Worm (Caenorhabditis elegans) whole organism, L4 larva: ENCODE results near the gene C01B10.3.

Experiments
- F37D6.2 ChIP-seq: sonication (generic microtip); optimal IDR thresholded peaks from 2 replicates; lab custom pipeline; 2016; ENCODE audit warnings: mild to moderate bottlenecking, missing genetic modification characterization, missing compliant biosample characterization
- F49E8.2 ChIP-seq: sonication (generic microtip); optimal IDR thresholded peaks from 2 replicates; lab custom pipeline; 2016; ENCODE audit warnings: missing compliant biosample characterization, mild to moderate bottlenecking, missing genetic modification characterization, borderline replicate concordance
- T20F7.1 ChIP-seq: fragments of 200-800 bp; sonication (Bioruptor generic); optimal IDR thresholded peaks from 2 replicates; lab custom pipeline; 2018; ENCODE audit warnings: mild to moderate bottlenecking, missing genetic modification characterization, missing compliant biosample characterization
- T26A8.4 ChIP-seq: fragments of 200-800 bp; sonication (Bioruptor generic); IDR thresholded peaks from 2 replicates; pipeline ENCODE4 v1.3.6; 2022; ENCODE audit warnings: missing genetic modification characterization, missing compliant biosample characterization
- aha-1 ChIP-seq: fragments of 150-350 bp; peaks from one replicate; lab custom pipeline; 2014; ENCODE audit warnings: missing biosample characterization, missing genetic modification characterization
- aly-2 ChIP-seq: sonication (generic microtip); optimal IDR thresholded peaks from 2 replicates; lab custom pipeline; 2018; ENCODE audit warnings: missing biosample characterization, missing genetic modification characterization
- ama-1 ChIP-seq: fragments of 150-350 bp; optimal IDR thresholded peaks from 2 replicates; lab custom pipeline; 2014; ENCODE audit warnings: inconsistent platforms, mixed read lengths
- attf-4 ChIP-seq: sonication (generic microtip); optimal IDR thresholded peaks from 3 replicates; lab custom pipeline; 2017; ENCODE audit warnings: missing biosample characterization, missing genetic modification characterization
- ceh-32 ChIP-seq: sonication (generic microtip); optimal IDR thresholded peaks from 2 replicates; lab custom pipeline; 2016; ENCODE audit warnings: mild to moderate bottlenecking, missing genetic modification characterization, missing compliant biosample characterization; ENCODE audit not compliant: poor library complexity
- cey-2 ChIP-seq: sonication (generic microtip); optimal IDR thresholded peaks from 3 replicates; lab custom pipeline; 2017; ENCODE audit warnings: missing genetic modification characterization, mild to moderate bottlenecking, missing compliant biosample characterization, antibody characterized with exemption, borderline replicate concordance; ENCODE audit not compliant: insufficient read depth
- daf-16 ChIP-seq, 3 experiments: sonication (generic microtip); optimal IDR thresholded peaks; 2 replicates each; lab custom pipeline; 2016 to 2017; ENCODE audit warnings: missing genetic modification characterization in 3 of 3, missing genetic modification reagents in 3 of 3, mild to moderate bottlenecking in 2 of 3, missing compliant biosample characterization in 2 of 3, missing biosample characterization in 1 of 3, moderate library complexity in 1 of 3
- daf-19 ChIP-seq: fragments of 200-800 bp; sonication (Bioruptor generic); conservative IDR thresholded peaks from 2 replicates; pipeline ENCODE4 v1.3.6; 2022; ENCODE audit warnings: missing genetic modification characterization, missing compliant biosample characterization
- daf-8 ChIP-seq: fragments of 200-800 bp; sonication (Bioruptor generic); IDR thresholded peaks from 2 replicates; pipeline ENCODE4 v1.3.6; 2022; ENCODE audit warnings: missing genetic modification characterization, missing compliant biosample characterization
- duxl-1 ChIP-seq: sonication (generic microtip); optimal IDR thresholded peaks from 2 replicates; lab custom pipeline; 2016; ENCODE audit warnings: mild to moderate bottlenecking, missing genetic modification characterization, moderate library complexity, missing compliant biosample characterization; ENCODE audit not compliant: poor library complexity
- dve-1 ChIP-seq: sonication (generic microtip); optimal IDR thresholded peaks from 2 replicates; lab custom pipeline; 2017; ENCODE audit warnings: antibody characterized with exemption, mild to moderate bottlenecking, missing genetic modification characterization, missing compliant biosample characterization; ENCODE audit not compliant: insufficient read depth
- fos-1 ChIP-seq: fragments of 150-350 bp; optimal IDR thresholded peaks from 2 replicates; lab custom pipeline; 2014; ENCODE audit warnings: missing biosample characterization, missing genetic modification characterization
- gei-8 ChIP-seq: fragments of 200-800 bp; sonication (Bioruptor generic); optimal IDR thresholded peaks from 2 replicates; lab custom pipeline; 2018; ENCODE audit warnings: mild to moderate bottlenecking, missing genetic modification characterization, missing compliant biosample characterization
- hif-1 ChIP-seq, 2 experiments: sonication (generic microtip); optimal IDR thresholded peaks; 2 replicates each; lab custom pipeline; 2016 to 2017; ENCODE audit warnings: missing compliant biosample characterization in 2 of 2, missing genetic modification characterization in 2 of 2, missing genetic modification reagents in 2 of 2, missing genotype in 2 of 2, mild to moderate bottlenecking in 1 of 2
- hlh-11 ChIP-seq: fragments of 200-800 bp; sonication (Bioruptor generic); optimal IDR thresholded peaks from 2 replicates; lab custom pipeline; 2018; ENCODE audit warnings: mild to moderate bottlenecking, missing genetic modification characterization, missing compliant biosample characterization
- hlh-30 ChIP-seq: sonication (generic microtip); optimal IDR thresholded peaks from 2 replicates; lab custom pipeline; 2017; ENCODE audit warnings: antibody characterized with exemption, mild to moderate bottlenecking, missing genetic modification characterization, missing compliant biosample characterization; ENCODE audit not compliant: insufficient read depth
- lin-13 ChIP-seq: fragments of 150-350 bp; optimal IDR thresholded peaks from 2 replicates; lab custom pipeline; 2014; ENCODE audit warnings: missing biosample characterization, missing genetic modification reagents, missing genetic modification characterization
- lin-39 ChIP-seq: fragments of 150-350 bp; optimal IDR thresholded peaks from 2 replicates; lab custom pipeline; 2014; ENCODE audit warnings: missing biosample characterization, missing genetic modification reagents, missing genetic modification characterization
- mxl-2 ChIP-seq: fragments of 200-800 bp; sonication (Bioruptor generic); conservative IDR thresholded peaks from 2 replicates; pipeline ENCODE4 v1.3.6; 2022; ENCODE audit warnings: missing genetic modification reagents, missing genetic modification characterization, missing compliant biosample characterization
- nhr-102 ChIP-seq: sonication (generic microtip); optimal IDR thresholded peaks from 2 replicates; lab custom pipeline; 2016; ENCODE audit warnings: mild to moderate bottlenecking, missing genetic modification characterization, moderate library complexity, missing compliant biosample characterization
- nhr-11 ChIP-seq: fragments of 150-350 bp; optimal IDR thresholded peaks from 2 replicates; lab custom pipeline; 2014; ENCODE audit warnings: missing biosample characterization, missing genetic modification characterization
- nhr-237 ChIP-seq: sonication (generic microtip); optimal IDR thresholded peaks from 2 replicates; lab custom pipeline; 2017; ENCODE audit warnings: missing biosample characterization, missing genetic modification characterization
- nhr-28 ChIP-seq: fragments of 150-350 bp; optimal IDR thresholded peaks from 2 replicates; lab custom pipeline; 2014; ENCODE audit warnings: missing biosample characterization, missing genetic modification characterization
- nhr-41 ChIP-seq: fragments of 200-800 bp; sonication (Bioruptor generic); IDR thresholded peaks from 2 replicates; pipeline ENCODE4 v1.3.6; 2022; ENCODE audit warnings: missing genetic modification reagents, missing genetic modification characterization, missing compliant biosample characterization
- nhr-42 ChIP-seq: fragments of 200-800 bp; sonication (Bioruptor generic); IDR thresholded peaks from 2 replicates; pipeline ENCODE4 v1.3.6; 2022; ENCODE audit warnings: missing genetic modification characterization, missing compliant biosample characterization
- nhr-6 ChIP-seq: fragments of 150-350 bp; optimal IDR thresholded peaks from 2 replicates; lab custom pipeline; 2014; ENCODE audit warnings: missing biosample characterization, missing genetic modification characterization
- pha-4 ChIP-seq, 2 experiments: fragments of 150-350 bp in 1 of 2; fragments of 200-800 bp in 1 of 2; sonication (Bioruptor generic) in 1 of 2; IDR thresholded peaks in 1 of 2; optimal IDR thresholded peaks in 1 of 2; 2 replicates each; pipeline versions ENCODE4 v1.3.6 to Lab custom; 2014 to 2022; ENCODE audit warnings: missing genetic modification characterization in 2 of 2, missing genetic modification reagents in 2 of 2, missing biosample characterization in 1 of 2, missing compliant biosample characterization in 1 of 2
- php-3 ChIP-seq: fragments of 200-800 bp; sonication (Bioruptor generic); IDR thresholded peaks from 2 replicates; pipeline ENCODE4 v1.3.6; 2022; ENCODE audit warnings: missing genetic modification reagents, missing genetic modification characterization, missing compliant biosample characterization
- pqm-1 ChIP-seq: sonication (generic microtip); optimal IDR thresholded peaks from 2 replicates; lab custom pipeline; 2017; ENCODE audit warnings: missing biosample characterization, missing genetic modification characterization
- sdz-12 ChIP-seq: fragments of 200-800 bp; sonication (Bioruptor generic); optimal IDR thresholded peaks from 2 replicates; lab custom pipeline; 2018; ENCODE audit warnings: mild to moderate bottlenecking, missing genetic modification characterization, missing compliant biosample characterization
- spr-3 ChIP-seq: fragments of 200-800 bp; sonication (Bioruptor generic); optimal IDR thresholded peaks from 2 replicates; lab custom pipeline; 2018; ENCODE audit warnings: mild to moderate bottlenecking, missing genetic modification characterization, missing compliant biosample characterization
- tag-97 ChIP-seq: fragments of 200-800 bp; sonication (Bioruptor generic); IDR thresholded peaks from 2 replicates; pipeline ENCODE4 v1.3.6; 2022; ENCODE audit warnings: missing genetic modification characterization, missing compliant biosample characterization
- unc-39 ChIP-seq: sonication (generic microtip); optimal IDR thresholded peaks from 2 replicates; lab custom pipeline; 2017; ENCODE audit warnings: missing biosample characterization, missing genetic modification characterization
- unc-62 ChIP-seq, 3 experiments: fragments of 150-350 bp in 1 of 3; sonication (generic microtip); optimal IDR thresholded peaks in 2 of 3; peaks in 1 of 3; 1 replicate in 1 of 3; 2 replicates in 2 of 3; lab custom pipeline; 2014 to 2017; ENCODE audit warnings: missing biosample characterization in 3 of 3, missing genetic modification characterization in 3 of 3, missing genetic modification reagents in 3 of 3, missing genotype in 1 of 3

C01B10.3 gene

DNA sequence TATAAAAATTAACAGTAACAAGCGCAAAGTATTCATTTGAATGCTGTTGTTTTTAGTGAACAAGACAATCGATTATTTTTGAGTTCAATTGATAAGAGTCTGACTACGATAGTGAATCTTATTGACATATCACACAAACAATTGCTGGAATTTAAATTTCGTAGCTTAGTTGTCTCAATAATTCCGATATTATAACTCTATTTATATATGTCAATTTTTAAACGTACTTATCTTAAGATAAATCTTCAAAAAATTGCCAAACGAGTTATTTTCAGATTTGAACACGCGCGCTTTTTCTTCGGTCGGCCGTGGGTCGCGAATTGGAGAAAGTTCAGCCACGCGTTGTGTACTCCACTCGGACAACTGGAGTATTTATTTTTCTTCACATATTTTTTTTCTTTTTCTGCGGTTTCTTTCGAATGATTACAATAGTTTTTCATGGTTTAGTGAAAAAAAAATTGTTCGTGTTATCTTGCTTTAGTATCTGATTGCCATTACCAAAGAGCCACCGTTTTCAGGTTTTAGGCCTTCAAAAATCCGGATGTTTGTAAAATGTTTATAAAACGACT is 10.6 kb upstream of the C01B10.3 start, which contains the start of the genes cest-5.1 and C01B10.9 (continued):
- TF ChIP-seq cey-2 (no peak), duxl-1 (tag; lab: Kevin White, UChicago) (peak; percentile 41), nhr-11 (tag; lab: Kevin White, UChicago) (no peak), php-3 (no peak), nhr-41 (no peak), dve-1 (tag; lab: Kevin White, UChicago) (peak; percentile 49), unc-39 (tag; lab: Kevin White, UChicago) (no peak), spr-3 (GFP tag; lab: Kevin White, UChicago) (no peak), attf-4 (tag; lab: Kevin White, UChicago) (no peak), daf-8 (no peak), lin-39 (tag; lab: Kevin White, UChicago) (no peak), tag-97 (GFP tag; lab: Robert Waterston, UW) (no peak), pha-4 (GFP tag; IDR thresholded peaks at IDR 0.05; lab: Robert Waterston, UW) (no peak), pha-4 (tag; optimal IDR thresholded peaks at IDR 0.05; lab: Kevin White, UChicago) (no peak), mxl-2 (GFP tag; lab: Robert Waterston, UW) (no peak), hlh-11 (tag; lab: Kevin White, UChicago) (no peak), ama-1 (no peak), aly-2 (no peak), sdz-12 (GFP tag; lab: Kevin White, UChicago) (no peak), nhr-6 (tag; lab: Kevin White, UChicago) (no peak), fos-1 (no peak), nhr-42 (GFP tag; lab: Robert Waterston, UW) (no peak), gei-8 (GFP tag; lab: Kevin White, UChicago) (no peak), hif-1 (tag; optimal IDR thresholded peaks at IDR 0.05; lab: Kevin White, UChicago) (peak in 1 of 2 experiments; percentile 90), T20F7.1 (peak; percentile 15)

DNA sequence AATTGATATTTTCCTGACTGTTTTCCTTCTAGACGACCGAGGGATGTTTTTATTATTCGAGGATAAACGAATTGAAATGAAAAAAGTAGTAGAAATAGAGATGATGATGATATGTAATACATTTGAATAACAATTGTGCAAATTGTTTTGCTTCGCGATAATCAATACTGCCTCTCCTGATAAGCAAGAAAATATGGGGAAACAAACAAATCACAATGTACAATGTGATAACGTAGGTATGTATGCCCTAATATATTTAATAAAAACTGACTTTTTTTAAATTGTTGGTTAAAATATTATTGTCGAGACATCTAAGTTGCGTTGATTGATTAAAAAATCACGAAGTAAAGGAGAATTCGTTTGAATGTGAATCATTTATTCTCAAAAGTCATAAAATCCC is 6.6 kb upstream of the C01B10.3 start, which contains the start of gene cest-5.2:
Gene cest-5.2, minus strand, starts transcription at position 128 of the 400 bp plus-strand sequence.
- TF ChIP-seq F37D6.2 (tag; lab: Kevin White, UChicago) (no peak), F49E8.2 (tag; lab: Kevin White, UChicago) (no peak), pqm-1 (peak; percentile 68), daf-16 (GFP tag; optimal IDR thresholded peaks at IDR 0.05; lab: Kevin White, UChicago) (no peak), daf-16 (tag; optimal IDR thresholded peaks at IDR 0.05; lab: Kevin White, UChicago) (peak; percentile 81), ceh-32 (tag; lab: Kevin White, UChicago) (no peak), nhr-237 (tag; lab: Kevin White, UChicago) (no peak), nhr-28 (peak; percentile 54), mxl-2 (GFP tag; lab: Robert Waterston, UW) (no peak), T26A8.4 (no peak), hlh-30 (tag; lab: Kevin White, UChicago) (no peak), aha-1 (tag; lab: Kevin White, UChicago) (no peak), unc-62 (GFP tag; optimal IDR thresholded peaks at IDR 0.05 in 1 of 2; lab: Kevin White, UChicago) (no peak), unc-62 (tag; optimal IDR thresholded peaks at IDR 0.05; lab: Kevin White, UChicago) (no peak), lin-13 (GFP tag; lab: Kevin White, UChicago) (no peak), daf-19 (GFP tag; lab: Robert Waterston, UW) (no peak), dve-1 (tag; lab: Kevin White, UChicago) (peak; percentile 51), nhr-102 (peak; percentile 5)
